Fruit fly (Drosophila melanogaster) whole organism, embryonic: ENCODE data around the gene Spt20.

Source experiments
- Aef1 ChIP-seq: fragments of 200-800 bp; sonication (Bioruptor generic); IDR thresholded peaks from 3 replicates; pipeline ENCODE4 v1.3.6; 2022; ENCODE audit warnings: missing biosample characterization, missing genetic modification characterization
- B-H2 ChIP-seq: fragments of 200-800 bp; sonication (Bioruptor generic); optimal IDR thresholded peaks from 2 replicates; lab custom pipeline; 2018; ENCODE audit warnings: missing biosample characterization, mild to moderate bottlenecking, missing genetic modification characterization
- CG10543 ChIP-seq: fragments of 200-800 bp; sonication (Bioruptor generic); optimal IDR thresholded peaks from 3 replicates; lab custom pipeline; 2017; ENCODE audit warnings: missing biosample characterization, mild to moderate bottlenecking, missing genetic modification characterization, moderate library complexity
- CG12769 ChIP-seq: fragments of 200-800 bp; sonication (Bioruptor generic); optimal IDR thresholded peaks from 2 replicates; lab custom pipeline; 2019; ENCODE audit warnings: missing biosample characterization, mild to moderate bottlenecking, missing genetic modification characterization, moderate library complexity
- CG13894 ChIP-seq: fragments of 200-800 bp; sonication (Bioruptor generic); optimal IDR thresholded peaks from 3 replicates; lab custom pipeline; 2018; ENCODE audit warnings: missing biosample characterization, mild to moderate bottlenecking, missing genetic modification characterization, moderate library complexity
- CG14860 ChIP-seq: fragments of 200-800 bp; sonication (Bioruptor generic); IDR thresholded peaks from 3 replicates; pipeline ENCODE4 v1.3.6; 2022; ENCODE audit warnings: missing biosample characterization, missing genetic modification characterization; ENCODE audit not compliant: partially characterized antibody
- CG1529 ChIP-seq: fragments of 200-800 bp; sonication (Bioruptor generic); optimal IDR thresholded peaks from 3 replicates; lab custom pipeline; 2018; ENCODE audit warnings: missing biosample characterization, missing genetic modification characterization
- CG1647 ChIP-seq: fragments of 200-800 bp; sonication (Bioruptor generic); optimal IDR thresholded peaks from 3 replicates; lab custom pipeline; 2016; ENCODE audit warnings: missing biosample characterization, missing genetic modification characterization
- CG31224 ChIP-seq: fragments of 200-800 bp; sonication (Bioruptor generic); IDR thresholded peaks from 2 replicates; pipeline ENCODE4 v1.3.6; 2022; ENCODE audit warnings: missing biosample characterization, missing genetic modification characterization
- CG31365 ChIP-seq: fragments of 200-800 bp; sonication (Bioruptor generic); optimal IDR thresholded peaks from 2 replicates; lab custom pipeline; 2018; ENCODE audit warnings: missing biosample characterization, mild to moderate bottlenecking, missing genetic modification characterization
- CG33557 ChIP-seq: fragments of 200-800 bp; sonication (Bioruptor generic); optimal IDR thresholded peaks from 2 replicates; lab custom pipeline; 2019; ENCODE audit warnings: missing biosample characterization, mild to moderate bottlenecking, missing genetic modification characterization, moderate library complexity
- CG4360 ChIP-seq: fragments of 200-800 bp; sonication (Bioruptor generic); IDR thresholded peaks from 2 replicates; pipeline ENCODE4 v1.3.6; 2022; ENCODE audit warnings: missing biosample characterization, missing genetic modification characterization
- CG6791 ChIP-seq: fragments of 200-800 bp; sonication (Bioruptor generic); IDR thresholded peaks from 3 replicates; pipeline ENCODE4 v1.3.6; 2022; ENCODE audit warnings: missing biosample characterization, missing genetic modification characterization; ENCODE audit not compliant: partially characterized antibody
- CG7556 ChIP-seq: fragments of 200-800 bp; sonication (Bioruptor generic); optimal IDR thresholded peaks from 2 replicates; lab custom pipeline; 2017; ENCODE audit warnings: missing biosample characterization, mild to moderate bottlenecking, missing genetic modification characterization
- CG8924 ChIP-seq: fragments of 200-800 bp; optimal IDR thresholded peaks from 3 replicates; lab custom pipeline; 2019; ENCODE audit warnings: missing biosample characterization, mild to moderate bottlenecking, missing genetic modification characterization, moderate library complexity
- Eip74EF ChIP-seq, 2 experiments: fragments of 200-800 bp in 1 of 2; fragments of >200 bp in 1 of 2; sonication (Bioruptor generic) in 1 of 2; optimal IDR thresholded peaks; 2 replicates each; lab custom pipeline; 2017 to 2019; ENCODE audit warnings: missing biosample characterization in 2 of 2, missing genetic modification characterization in 2 of 2, mild to moderate bottlenecking in 1 of 2, moderate library complexity in 1 of 2
- HLH3B ChIP-seq: fragments of 200-800 bp; sonication (Bioruptor generic); IDR thresholded peaks from 2 replicates; pipeline ENCODE4 v1.3.6; 2022; ENCODE audit warnings: missing biosample characterization, missing genetic modification characterization
- Lim3 ChIP-seq: fragments of 200-800 bp; sonication (Bioruptor generic); IDR thresholded peaks from 2 replicates; pipeline ENCODE4 v1.3.6; 2022; ENCODE audit warnings: missing biosample characterization, missing genetic modification characterization
- MBD-R2 ChIP-seq: fragments of 200-800 bp; sonication (Bioruptor generic); IDR thresholded peaks from 2 replicates; pipeline ENCODE4 v1.3.6; 2022; ENCODE audit warnings: missing biosample characterization, missing genetic modification characterization
- Neu2 ChIP-seq: fragments of 200-800 bp; sonication (Bioruptor generic); optimal IDR thresholded peaks from 3 replicates; lab custom pipeline; 2016; ENCODE audit warnings: missing biosample characterization, missing genetic modification characterization, borderline replicate concordance
- Oli ChIP-seq: fragments of 200-800 bp; sonication (Bioruptor generic); optimal IDR thresholded peaks from 2 replicates; lab custom pipeline; 2018; ENCODE audit warnings: missing biosample characterization, mild to moderate bottlenecking, missing genetic modification characterization, moderate library complexity
- Rfx ChIP-seq: fragments of 200-800 bp; sonication (Bioruptor generic); IDR thresholded peaks from 2 replicates; pipeline ENCODE4 v1.3.6; 2022; ENCODE audit warnings: missing biosample characterization, missing genetic modification characterization
- Vsx1 ChIP-seq: fragments of 200-800 bp; sonication (Bioruptor generic); optimal IDR thresholded peaks from 2 replicates; lab custom pipeline; 2017; ENCODE audit warnings: missing biosample characterization, mild to moderate bottlenecking, missing genetic modification characterization, missing genetic modification reagents
- abd-A ChIP-seq: fragments of 200-800 bp; sonication (Bioruptor generic); optimal IDR thresholded peaks from 3 replicates; lab custom pipeline; 2019; ENCODE audit warnings: missing biosample characterization, mild to moderate bottlenecking, missing genetic modification characterization, moderate library complexity
- bsh ChIP-seq, 2 experiments: fragments of 200-800 bp; sonication (Bioruptor generic); optimal IDR thresholded peaks; 2 replicates each; lab custom pipeline; 2017 to 2018; ENCODE audit warnings: mild to moderate bottlenecking in 2 of 2, missing biosample characterization in 2 of 2, missing genetic modification characterization in 2 of 2, moderate library complexity in 1 of 2
- chinmo ChIP-seq: fragments of 200-800 bp; sonication (Bioruptor generic); IDR thresholded peaks from 4 replicates; pipeline ENCODE4 v1.3.6; 2022; ENCODE audit warnings: missing biosample characterization, missing genetic modification characterization; ENCODE audit not compliant: partially characterized antibody
- crc ChIP-seq: fragments of 200-800 bp; sonication (Bioruptor generic); optimal IDR thresholded peaks from 2 replicates; lab custom pipeline; 2016; ENCODE audit warnings: missing biosample characterization, missing genetic modification characterization
- dm ChIP-seq: fragments of 200-800 bp; sonication (Bioruptor generic); optimal IDR thresholded peaks from 3 replicates; lab custom pipeline; 2016; ENCODE audit warnings: missing biosample characterization, missing genetic modification characterization
- dysf ChIP-seq: fragments of 200-800 bp; sonication (Bioruptor generic); IDR thresholded peaks from 3 replicates; pipeline ENCODE4 v1.3.6; 2022; ENCODE audit warnings: missing biosample characterization, missing genetic modification characterization
- eyg ChIP-seq: fragments of 200-800 bp; sonication (Bioruptor generic); optimal IDR thresholded peaks from 3 replicates; lab custom pipeline; 2016; ENCODE audit warnings: missing biosample characterization, missing genetic modification characterization
- grn ChIP-seq: fragments of 200-800 bp; sonication (Bioruptor generic); optimal IDR thresholded peaks from 3 replicates; lab custom pipeline; 2017; ENCODE audit warnings: missing biosample characterization, missing genetic modification characterization
- gro ChIP-seq: fragments of 200-800 bp; sonication (Bioruptor generic); optimal IDR thresholded peaks from 2 replicates; lab custom pipeline; 2016; ENCODE audit warnings: missing biosample characterization, missing genetic modification characterization
- ind ChIP-seq: fragments of 200-800 bp; sonication (Bioruptor generic); optimal IDR thresholded peaks from 3 replicates; lab custom pipeline; 2016; ENCODE audit warnings: missing biosample characterization, missing genetic modification characterization
- jing ChIP-seq: fragments of 200-800 bp; sonication (Bioruptor generic); optimal IDR thresholded peaks from 2 replicates; lab custom pipeline; 2018; ENCODE audit warnings: missing biosample characterization, mild to moderate bottlenecking, missing genetic modification characterization
- jumu ChIP-seq: fragments of 200-800 bp; sonication (Bioruptor generic); optimal IDR thresholded peaks from 3 replicates; lab custom pipeline; 2016; ENCODE audit warnings: missing biosample characterization, missing genetic modification characterization
- mirr ChIP-seq: fragments of 200-800 bp; sonication (Bioruptor generic); optimal IDR thresholded peaks from 3 replicates; lab custom pipeline; 2018; ENCODE audit warnings: missing biosample characterization, mild to moderate bottlenecking, missing genetic modification characterization
- prd ChIP-seq, 3 experiments: fragments of >200 bp in 2 of 3; fragments of 200-800 bp in 1 of 3; sonication (Bioruptor generic) in 1 of 3; optimal IDR thresholded peaks in 2 of 3; IDR thresholded peaks in 1 of 3; 2 replicates in 2 of 3; 3 replicates in 1 of 3; pipeline versions ENCODE4 v1.3.6 to Lab custom; 2017 to 2022; ENCODE audit warnings: missing biosample characterization in 1 of 3, missing genetic modification characterization in 1 of 3
- salm ChIP-seq: fragments of 200-800 bp; sonication (Bioruptor generic); optimal IDR thresholded peaks from 2 replicates; lab custom pipeline; 2018; ENCODE audit warnings: missing biosample characterization, mild to moderate bottlenecking, missing genetic modification characterization
- sd ChIP-seq: fragments of 200-800 bp; sonication (Bioruptor generic); optimal IDR thresholded peaks from 3 replicates; lab custom pipeline; 2018; ENCODE audit warnings: missing biosample characterization, mild to moderate bottlenecking, missing genetic modification characterization, moderate library complexity
- sens ChIP-seq: fragments of 200-800 bp; sonication (Bioruptor generic); peaks from one replicate; lab custom pipeline; 2016; ENCODE audit warnings: missing biosample characterization, missing genetic modification characterization
- sima ChIP-seq: fragments of 200-800 bp; sonication (Bioruptor generic); optimal IDR thresholded peaks from 2 replicates; lab custom pipeline; 2016; ENCODE audit warnings: missing biosample characterization, missing genetic modification characterization
- so ChIP-seq: fragments of 200-800 bp; sonication (Bioruptor generic); IDR thresholded peaks from 3 replicates; pipeline ENCODE4 v1.3.6; 2022; ENCODE audit warnings: missing biosample characterization, missing genetic modification characterization
- usp ChIP-seq: fragments of >200 bp; optimal IDR thresholded peaks from 2 replicates; lab custom pipeline; 2017; ENCODE audit warnings: missing biosample characterization, missing genetic modification characterization
- vvl ChIP-seq: fragments of 200-800 bp; sonication (Bioruptor generic); IDR thresholded peaks from 2 replicates; pipeline ENCODE4 v1.3.6; 2022; ENCODE audit warnings: missing biosample characterization, missing genetic modification characterization

The Spt20 gene

DNA sequence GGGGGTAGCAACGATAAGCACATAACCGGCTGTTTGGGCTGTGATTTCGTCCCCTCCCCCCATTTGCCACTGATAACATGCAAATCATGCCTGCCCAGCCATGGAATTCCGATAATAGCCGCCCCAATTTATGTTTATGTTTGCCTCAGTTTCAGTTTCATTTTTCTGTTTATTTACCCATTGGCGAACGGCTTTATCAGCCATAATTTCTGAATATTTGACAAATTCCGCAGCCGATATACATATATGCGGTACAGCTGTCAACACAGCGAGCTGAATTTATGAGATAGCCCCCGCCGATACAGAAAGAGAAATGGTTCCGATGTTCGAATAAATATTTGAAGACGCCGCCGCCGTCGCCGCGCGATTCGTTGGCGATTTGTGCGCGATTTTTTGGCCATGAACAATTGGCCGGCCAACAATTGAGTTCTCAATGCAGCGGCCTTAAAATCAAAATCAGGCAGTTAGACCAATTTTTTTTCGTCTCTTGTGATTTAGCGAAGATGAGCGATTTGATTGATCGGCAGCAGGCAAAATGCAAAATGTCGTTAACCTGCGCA lies 13.2 kb upstream of the Spt20 start (continued):
- TF ChIP-seq CG31365 (tag; lab: Kevin White, UChicago), result no peak
- TF ChIP-seq mirr (GFP tag; lab: Kevin White, UChicago), result peak; percentile 83
- TF ChIP-seq so, result peak; percentile 14; the same call in 1 of the 3 replicates
- TF ChIP-seq CG14860 (GFP tag; lab: Robert Waterston, UW), result 0 out of 3 replicates have a peak, but pooled peaks have one; percentile 30

DNA sequence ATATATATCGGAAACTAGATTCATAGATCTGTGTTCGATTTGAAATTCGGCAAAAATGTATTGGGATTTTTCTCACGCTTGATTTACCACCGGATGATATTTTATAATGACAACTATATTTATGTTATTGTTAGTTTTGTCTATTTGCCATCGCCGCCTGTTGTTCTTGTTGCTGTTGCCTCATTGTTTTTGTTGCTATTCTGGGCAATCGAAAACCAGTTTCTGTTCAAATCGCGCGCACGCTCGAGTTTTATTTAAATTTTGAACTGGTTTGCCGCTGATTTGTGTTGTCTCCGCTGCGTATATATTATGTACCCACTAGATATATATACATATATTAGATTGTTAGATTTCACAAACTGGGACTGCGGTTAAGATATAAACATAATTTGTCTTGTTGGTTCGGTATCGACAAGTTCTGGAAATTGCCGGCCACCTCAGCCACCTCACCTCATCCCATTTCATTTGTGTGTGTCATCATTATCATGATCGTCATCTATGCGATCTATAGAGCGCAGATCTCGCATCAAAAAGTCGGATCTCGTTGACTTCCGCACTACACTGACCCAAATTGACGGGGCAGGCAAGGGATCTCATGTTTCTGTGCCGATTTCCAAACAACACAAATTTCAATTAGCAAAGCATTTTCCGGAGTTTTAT lies 11.7 kb upstream of the Spt20 start:
- TF ChIP-seq chinmo (GFP tag; lab: Robert Waterston, UW), result peak; percentile 73; the same call in 1 of the 4 replicates
- peak; percentile 93 for TF ChIP-seq abd-A (tag; lab: Kevin White, UChicago)
- TF ChIP-seq CG1529 (GFP tag; lab: Kevin White, UChicago), result no peak
- peak; percentile 76 for TF ChIP-seq grn
- TF ChIP-seq CG10543 (GFP tag; lab: Kevin White, UChicago), result peak; percentile 3
- TF ChIP-seq CG12769 (tag; lab: Kevin White, UChicago), result peak; percentile 73
- no peak for TF ChIP-seq crc (GFP tag; lab: Kevin White, UChicago)
- 0 out of 2 replicates have a peak, but pooled peaks have one; percentile 60 for TF ChIP-seq vvl (GFP tag; lab: Robert Waterston, UW)
- no peak for TF ChIP-seq jumu (GFP tag; lab: Kevin White, UChicago)
- peak; percentile 0 for TF ChIP-seq sens (GFP tag; lab: Kevin White, UChicago)
- peak; percentile 61 for TF ChIP-seq CG4360 (GFP tag; lab: Robert Waterston, UW)
- peak; percentile 46 for TF ChIP-seq sd (tag; lab: Kevin White, UChicago)
- TF ChIP-seq CG13894 (tag; lab: Kevin White, UChicago), result peak; percentile 82
- peak in 1 of 2 experiments; percentile 25 for TF ChIP-seq Eip74EF (GFP tag; optimal IDR thresholded peaks at IDR 0.05; lab: Kevin White, UChicago)

dm6 chr3L:13494363-13495015 lies 8.0 kb upstream of the Spt20 start:
- TF ChIP-seq jumu (GFP tag; lab: Kevin White, UChicago) (no peak), salm (tag; lab: Kevin White, UChicago) (no peak), CG33557 (no peak), usp (GFP tag; lab: Kevin White, UChicago) (no peak), ind (no peak), CG6791 (0 out of 3 replicates have a peak, but pooled peaks have one; percentile 38), B-H2 (GFP tag; lab: Kevin White, UChicago) (no peak), MBD-R2 (GFP tag; lab: Robert Waterston, UW) (no peak), Vsx1 (GFP tag; lab: Kevin White, UChicago) (no peak), Aef1 (GFP tag; lab: Robert Waterston, UW) (peak; percentile 19; the same call in 1 of the 3 replicates), prd (optimal IDR thresholded peaks at IDR 0.05; lab: Kevin White, UChicago) (no peak), prd (GFP tag; IDR thresholded peaks at IDR 0.05; lab: Robert Waterston, UW) (no peak), sima (GFP tag; lab: Kevin White, UChicago) (no peak), dysf (GFP tag; lab: Robert Waterston, UW) (0 out of 3 replicates have a peak, but pooled peaks have one; percentile 20), CG8924 (tag; lab: Kevin White, UChicago) (no peak), CG7556 (GFP tag; lab: Kevin White, UChicago) (no peak), CG31224 (GFP tag; lab: Robert Waterston, UW) (no peak), Rfx (peak; percentile 29; the same call in 1 of the 2 replicates), CG1647 (no peak), eyg (GFP tag; lab: Kevin White, UChicago) (no peak), HLH3B (GFP tag; lab: Robert Waterston, UW) (no peak), dm (GFP tag; lab: Kevin White, UChicago) (no peak), Neu2 (GFP tag; lab: Kevin White, UChicago) (no peak), gro (GFP tag; lab: Kevin White, UChicago) (no peak), Lim3 (GFP tag; lab: Robert Waterston, UW) (no peak), bsh (GFP tag; optimal IDR thresholded peaks at IDR 0.05; lab: Kevin White, UChicago) (peak in 1 of 2 experiments; percentile 46), Oli (tag; lab: Kevin White, UChicago) (no peak), jing (GFP tag; lab: Kevin White, UChicago) (no peak)
